Fruit fly (Drosophila melanogaster): ENCODE measurements around the gene CG32645.

The CG32645 gene

DNA sequence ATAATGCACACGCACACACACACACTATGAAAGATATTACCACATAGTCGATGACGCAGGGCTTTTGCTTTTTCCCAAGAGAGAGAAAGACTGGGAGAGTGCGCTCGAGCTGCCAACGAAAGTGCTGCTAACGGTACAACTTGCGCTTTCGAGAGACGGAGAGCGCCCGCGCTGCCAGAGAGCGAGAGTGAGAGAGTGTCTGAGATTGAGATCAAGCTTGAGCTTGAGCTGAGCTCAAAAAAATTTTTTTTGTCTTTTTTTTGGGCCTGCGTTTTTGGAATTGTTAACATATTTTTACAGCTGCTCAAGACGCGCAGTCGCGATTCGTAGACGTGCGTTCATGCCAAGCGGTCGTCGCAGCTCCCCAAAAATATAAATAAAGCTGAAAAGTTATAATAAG, at the start of gene CG32645 (continued):
- TF ChIP-seq cyc (GFP tag; optimal IDR thresholded peaks at IDR 0.05) (no peak), Gug (GFP tag; IDR thresholded peaks at IDR 0.05) (no peak), fkh (GFP tag; optimal IDR thresholded peaks at IDR 0.05) (no peak), ss (GFP tag; optimal IDR thresholded peaks at IDR 0.05) (no peak), dsx (GFP tag; optimal IDR thresholded peaks at IDR 0.05; ENCODE audit: poor library complexity, severe bottlenecking) (no peak), Sox15 (GFP tag; optimal IDR thresholded peaks at IDR 0.05) (no peak)

dm6 chrX:13089375-13089774, 49.6 kb upstream of the CG32645 start:
- TF ChIP-seq lz (GFP tag; optimal IDR thresholded peaks at IDR 0.05) = no peak
- peak; percentile 7 for TF ChIP-seq Eip78C (GFP tag)
- TF ChIP-seq CG6854 (GFP tag; optimal IDR thresholded peaks at IDR 0.05) = no peak
- no peak for TF ChIP-seq CG34406 (GFP tag; optimal IDR thresholded peaks at IDR 0.05)
- TF ChIP-seq cyc (GFP tag; optimal IDR thresholded peaks at IDR 0.05) = no peak
- no peak for TF ChIP-seq ss (GFP tag; optimal IDR thresholded peaks at IDR 0.05)
- TF ChIP-seq Smox (GFP tag; optimal IDR thresholded peaks at IDR 0.05) = no peak
- no peak for TF ChIP-seq Hr4 (GFP tag; optimal IDR thresholded peaks at IDR 0.05)
- TF ChIP-seq CG4318 (GFP tag; optimal IDR thresholded peaks at IDR 0.05) = no peak

- TF ChIP-seq salr (GFP tag; optimal IDR thresholded peaks at IDR 0.05) = no peak
- TF ChIP-seq Hr4 (GFP tag; optimal IDR thresholded peaks at IDR 0.05) = no peak
- peak; percentile 7 for TF ChIP-seq dsx (GFP tag; optimal IDR thresholded peaks at IDR 0.05; ENCODE audit: poor library complexity, severe bottlenecking)
- TF ChIP-seq Sox14 (GFP tag; optimal IDR thresholded peaks at IDR 0.05) = peak; percentile 5
- TF ChIP-seq Eip75B (GFP tag; optimal IDR thresholded peaks at IDR 0.05) = no peak
- no peak for TF ChIP-seq vri (GFP tag; optimal IDR thresholded peaks at IDR 0.05)
- no peak for TF ChIP-seq Hr38 (GFP tag; optimal IDR thresholded peaks at IDR 0.05)
- TF ChIP-seq CG6276 (GFP tag; optimal IDR thresholded peaks at IDR 0.05) = peak; percentile 42
- TF ChIP-seq OdsH (GFP tag; optimal IDR thresholded peaks at IDR 0.05) = no peak
- no peak; the same call in 2 of the 3 replicates for TF ChIP-seq eg (GFP tag; IDR thresholded peaks at IDR 0.05)
- no peak for TF ChIP-seq fd85E (GFP tag; optimal IDR thresholded peaks at IDR 0.05)
- no peak for TF ChIP-seq Ets21C (GFP tag; optimal IDR thresholded peaks at IDR 0.05)
- TF ChIP-seq topi (GFP tag; optimal IDR thresholded peaks at IDR 0.05) = no peak
- TF ChIP-seq acj6 (GFP tag; optimal IDR thresholded peaks at IDR 0.05) = no peak
- TF ChIP-seq fd59A (GFP tag; optimal IDR thresholded peaks at IDR 0.05) = peak; percentile 1
- no peak for TF ChIP-seq spab (GFP tag; optimal IDR thresholded peaks at IDR 0.05)
- TF ChIP-seq pdm3 (GFP tag; optimal IDR thresholded peaks at IDR 0.05) = no peak
- TF ChIP-seq CG8119 (GFP tag; IDR thresholded peaks at IDR 0.05) = peak; percentile 52; the same call in 2 of the 3 replicates
- TF ChIP-seq CG10669 (GFP tag; optimal IDR thresholded peaks at IDR 0.05) = no peak
- no peak for TF ChIP-seq CG11294 (GFP tag; IDR thresholded peaks at IDR 0.05)
- no peak for TF ChIP-seq CG34406 (GFP tag; optimal IDR thresholded peaks at IDR 0.05)
- no peak for TF ChIP-seq CG10631 (GFP tag; optimal IDR thresholded peaks at IDR 0.05)
- TF ChIP-seq svp (GFP tag) = no peak
- no peak for TF ChIP-seq esn (GFP tag; optimal IDR thresholded peaks at IDR 0.05)
- TF ChIP-seq CG6792 (GFP tag; optimal IDR thresholded peaks at IDR 0.05) = no peak
- TF ChIP-seq Eip78C (GFP tag) = peak; percentile 63
- peak; percentile 69 for TF ChIP-seq fkh (GFP tag; optimal IDR thresholded peaks at IDR 0.05)
- no peak for TF ChIP-seq CG6808 (GFP tag; optimal IDR thresholded peaks at IDR 0.05)
- TF ChIP-seq CG9139 (GFP tag; optimal IDR thresholded peaks at IDR 0.05) = no peak
- peak; percentile 19 for TF ChIP-seq Lpt (GFP tag; optimal IDR thresholded peaks at IDR 0.05)
- no peak for TF ChIP-seq achi (GFP tag; optimal IDR thresholded peaks at IDR 0.05)
- TF ChIP-seq CG6854 (GFP tag; optimal IDR thresholded peaks at IDR 0.05) = peak; percentile 29
- TF ChIP-seq CG6163 (GFP tag; IDR thresholded peaks at IDR 0.05) = no peak
- TF ChIP-seq Gug (GFP tag; IDR thresholded peaks at IDR 0.05) = no peak
- TF ChIP-seq CG16779 (tag; optimal IDR thresholded peaks at IDR 0.05) = no peak
- TF ChIP-seq CG31627 (GFP tag; optimal IDR thresholded peaks at IDR 0.05) = no peak
- peak; percentile 28; the same call in 1 of the 2 replicates for TF ChIP-seq CG15336 (GFP tag; IDR thresholded peaks at IDR 0.05)
- TF ChIP-seq Smox (GFP tag; optimal IDR thresholded peaks at IDR 0.05) = no peak
- no peak for TF ChIP-seq lz (GFP tag; optimal IDR thresholded peaks at IDR 0.05)
- no peak for TF ChIP-seq CG7368 (GFP tag; optimal IDR thresholded peaks at IDR 0.05)
- TF ChIP-seq ss (GFP tag; optimal IDR thresholded peaks at IDR 0.05) = peak; percentile 16 to 50
- no peak for TF ChIP-seq Hr39 (GFP tag; optimal IDR thresholded peaks at IDR 0.05)
- peak; percentile 30 for TF ChIP-seq CG8632 (GFP tag; optimal IDR thresholded peaks at IDR 0.05)
Measured at dm6 chrX:13089920-13090655, 48.9 kb upstream of the CG32645 start, which contains the start of gene hep. hep (minus strand) TSS chrX:13090434.

Measured in whole organism, prepupa.